Fruit fly (Drosophila melanogaster) whole organism, larva: ENCODE measurements around the gene CG4582.

Experiments
- noc ChIP-seq: fragments of 200-800 bp; sonication (Bioruptor generic); optimal IDR thresholded peaks from 3 replicates; lab custom pipeline; 2019; ENCODE audit warnings: missing biosample characterization, mild to moderate bottlenecking, missing genetic modification characterization, moderate library complexity

The CG4582 gene

dm6 chr3R:25589168-25589567 is 6.2 kb upstream of the CG4582 start:
- no peak for TF ChIP-seq noc (tag; lab: Kevin White, UChicago)

- no peak for TF ChIP-seq noc (tag; lab: Kevin White, UChicago)
Measured at dm6 chr3R:25588493-25588892, 5.5 kb upstream of the CG4582 start.

dm6 chr3R:25587708-25588107 is 4.7 kb upstream of the CG4582 start:
- no peak for TF ChIP-seq noc (tag; lab: Kevin White, UChicago)

dm6 chr3R:25559348-25559747 is 23.6 kb downstream of the CG4582 start:
- TF ChIP-seq noc (tag; lab: Kevin White, UChicago), result no peak

- TF ChIP-seq noc (tag; lab: Kevin White, UChicago), result no peak
Measured at dm6 chr3R:25555365-25556106, 27.4 kb downstream of the CG4582 start.

- TF ChIP-seq noc (tag; lab: Kevin White, UChicago), result no peak
Measured at dm6 chr3R:25552181-25552580, 30.8 kb downstream of the CG4582 start.

dm6 chr3R:25550428-25550827 is 32.6 kb downstream of the CG4582 start:
- TF ChIP-seq noc (tag; lab: Kevin White, UChicago), result no peak

dm6 chr3R:25549740-25550139 is 33.2 kb downstream of the CG4582 start:
- no peak for TF ChIP-seq noc (tag; lab: Kevin White, UChicago)

- no peak for TF ChIP-seq noc (tag; lab: Kevin White, UChicago)
Measured at dm6 chr3R:25543565-25544317, 39.2 kb downstream of the CG4582 start.

- TF ChIP-seq noc (tag; lab: Kevin White, UChicago), result no peak
Measured at dm6 chr3R:25539132-25539531, 43.8 kb downstream of the CG4582 start.

dm6 chr3R:25532406-25533225 is 50.4 kb downstream of the CG4582 start:
- no peak for TF ChIP-seq noc (tag; lab: Kevin White, UChicago)

- no peak for TF ChIP-seq noc (tag; lab: Kevin White, UChicago)
Measured at dm6 chr3R:25531905-25532387, 51.0 kb downstream of the CG4582 start.
